Worm (Caenorhabditis elegans) whole organism, young adult: Measurements from ENCODE around the gene C30G4.2.

ENCODE experiments used
- B0019.2 ChIP-seq: fragments of 200-800 bp; sonication (Bioruptor generic); conservative IDR thresholded peaks from 2 replicates; pipeline ENCODE4 v1.3.6; 2022; ENCODE audit warnings: missing genetic modification reagents, missing genetic modification characterization, missing compliant biosample characterization
- F10E7.11 ChIP-seq: sonication (generic microtip); optimal IDR thresholded peaks from 2 replicates; lab custom pipeline; 2017; ENCODE audit warnings: mild to moderate bottlenecking, missing genetic modification characterization, moderate library complexity, missing compliant biosample characterization
- K11D2.4 ChIP-seq: fragments of 200-800 bp; sonication (Bioruptor generic); IDR thresholded peaks from 2 replicates; pipeline ENCODE4 v1.3.6; 2022; ENCODE audit warnings: missing genetic modification reagents, missing genetic modification characterization, missing compliant biosample characterization
- K12H6.12 ChIP-seq: fragments of 200-800 bp; sonication (Bioruptor generic); optimal IDR thresholded peaks from 2 replicates; lab custom pipeline; 2018; ENCODE audit warnings: mild to moderate bottlenecking, missing genetic modification characterization, missing compliant biosample characterization
- Y53G8AR.9 ChIP-seq: fragments of 200-800 bp; sonication (Bioruptor generic); conservative IDR thresholded peaks from 2 replicates; pipeline ENCODE4 v1.3.6; 2022; ENCODE audit warnings: missing genetic modification reagents, missing genetic modification characterization, missing compliant biosample characterization
- Y56A3A.18 ChIP-seq: fragments of 200-800 bp; sonication (Bioruptor generic); IDR thresholded peaks from 2 replicates; pipeline ENCODE4 v1.3.6; 2022; ENCODE audit warnings: missing genetic modification reagents, missing genetic modification characterization, missing compliant biosample characterization
- Y67H2A.10 ChIP-seq: fragments of 200-800 bp; sonication (Bioruptor generic); conservative IDR thresholded peaks from 2 replicates; pipeline ENCODE4 v1.3.6; 2022; ENCODE audit warnings: missing genetic modification reagents, missing genetic modification characterization, missing compliant biosample characterization
- attf-3 ChIP-seq: fragments of 200-800 bp; sonication (Bioruptor generic); conservative IDR thresholded peaks from 2 replicates; pipeline ENCODE4 v1.3.6; 2022; ENCODE audit warnings: missing genetic modification reagents, missing genetic modification characterization, missing compliant biosample characterization
- attf-5 ChIP-seq: fragments of 200-800 bp; sonication (Bioruptor generic); optimal IDR thresholded peaks from 2 replicates; lab custom pipeline; 2018; ENCODE audit warnings: mild to moderate bottlenecking, missing genetic modification characterization, missing compliant biosample characterization
- cebp-1 ChIP-seq, 2 experiments: fragments of 200-800 bp in 1 of 2; sonication (Bioruptor generic) in 1 of 2; sonication (generic microtip) in 1 of 2; IDR thresholded peaks in 1 of 2; optimal IDR thresholded peaks in 1 of 2; 2 replicates each; pipeline versions ENCODE4 v1.3.6 to Lab custom; 2017 to 2022; ENCODE audit warnings: missing compliant biosample characterization in 2 of 2, missing genetic modification characterization in 2 of 2, mild to moderate bottlenecking in 1 of 2, missing genetic modification reagents in 1 of 2, moderate library complexity in 1 of 2
- cebp-2 ChIP-seq: fragments of 200-800 bp; sonication (Bioruptor generic); IDR thresholded peaks from 2 replicates; pipeline ENCODE4 v1.3.6; 2022; ENCODE audit warnings: missing genetic modification characterization, missing compliant biosample characterization
- chd-7 ChIP-seq: sonication (generic microtip); optimal IDR thresholded peaks from 2 replicates; lab custom pipeline; 2016; ENCODE audit warnings: mild to moderate bottlenecking, missing genetic modification characterization, moderate library complexity, missing compliant biosample characterization
- die-1 ChIP-seq: sonication (generic microtip); optimal IDR thresholded peaks from 2 replicates; lab custom pipeline; 2016; ENCODE audit warnings: missing genotype, mild to moderate bottlenecking, missing genetic modification characterization, missing compliant biosample characterization
- dpl-1 ChIP-seq: fragments of 150-350 bp; optimal IDR thresholded peaks from 2 replicates; lab custom pipeline; 2014; ENCODE audit warnings: missing biosample characterization, missing genetic modification reagents, missing genetic modification characterization
- egrh-3 ChIP-seq: fragments of 200-800 bp; sonication (Bioruptor generic); IDR thresholded peaks from 2 replicates; pipeline ENCODE4 v1.3.6; 2022; ENCODE audit warnings: missing genetic modification reagents, missing genetic modification characterization, missing compliant biosample characterization
- ets-4 ChIP-seq: fragments of 200-800 bp; sonication (Bioruptor generic); optimal IDR thresholded peaks from 2 replicates; lab custom pipeline; 2018; ENCODE audit warnings: mild to moderate bottlenecking, missing genetic modification characterization, missing compliant biosample characterization
- hmg-1.2 ChIP-seq: fragments of 200-800 bp; sonication (Bioruptor generic); IDR thresholded peaks from 2 replicates; pipeline ENCODE4 v1.3.6; 2022; ENCODE audit warnings: missing genetic modification reagents, missing genetic modification characterization, missing compliant biosample characterization
- hmg-20 ChIP-seq: fragments of 200-800 bp; sonication (Bioruptor generic); IDR thresholded peaks from 2 replicates; pipeline ENCODE4 v1.3.6; 2022; ENCODE audit warnings: missing genetic modification reagents, missing genetic modification characterization, missing compliant biosample characterization
- let-526 ChIP-seq: fragments of 200-800 bp; sonication (Bioruptor generic); IDR thresholded peaks from 2 replicates; pipeline ENCODE4 v1.3.6; 2022; ENCODE audit warnings: missing genetic modification reagents, missing genetic modification characterization, missing compliant biosample characterization
- let-607 ChIP-seq, 2 experiments: fragments of 200-800 bp in 1 of 2; sonication (Bioruptor generic) in 1 of 2; sonication (generic microtip) in 1 of 2; optimal IDR thresholded peaks; 2 replicates each; lab custom pipeline; 2016 to 2018; ENCODE audit warnings: mild to moderate bottlenecking in 2 of 2, missing compliant biosample characterization in 2 of 2, missing genetic modification characterization in 2 of 2, moderate library complexity in 2 of 2, missing genotype in 1 of 2
- lin-26 ChIP-seq: fragments of 200-800 bp; sonication (Bioruptor generic); IDR thresholded peaks from 2 replicates; pipeline ENCODE4 v1.3.6; 2022; ENCODE audit warnings: missing genetic modification reagents, missing genetic modification characterization, missing compliant biosample characterization
- lin-35 ChIP-seq, 3 experiments: fragments of 150-350 bp in 2 of 3; sonication (generic microtip) in 1 of 3; optimal IDR thresholded peaks; 2 replicates each; lab custom pipeline; 2014 to 2018; ENCODE audit warnings: missing biosample characterization in 3 of 3, missing genetic modification characterization in 3 of 3, missing genetic modification reagents in 3 of 3
- lin-40 ChIP-seq: sonication (generic microtip); optimal IDR thresholded peaks from 2 replicates; lab custom pipeline; 2016; ENCODE audit warnings: missing genetic modification characterization, mild to moderate bottlenecking, missing compliant biosample characterization, missing genotype, missing genetic modification reagents
- lir-1 ChIP-seq: fragments of 200-800 bp; sonication (Bioruptor generic); conservative IDR thresholded peaks from 2 replicates; pipeline ENCODE4 v1.3.6; 2022; ENCODE audit warnings: missing genetic modification reagents, missing genetic modification characterization, missing compliant biosample characterization
- mcd-1 ChIP-seq: fragments of 200-800 bp; sonication (Bioruptor generic); IDR thresholded peaks from 2 replicates; pipeline ENCODE4 v1.3.6; 2022; ENCODE audit warnings: missing genetic modification reagents, missing genetic modification characterization, missing compliant biosample characterization
- nhr-80 ChIP-seq: sonication (generic microtip); optimal IDR thresholded peaks from 2 replicates; lab custom pipeline; 2016; ENCODE audit warnings: missing genetic modification characterization, missing compliant biosample characterization
- nhr-90 ChIP-seq: sonication (generic microtip); optimal IDR thresholded peaks from 2 replicates; lab custom pipeline; 2016; ENCODE audit warnings: missing genotype, mild to moderate bottlenecking, missing genetic modification characterization, missing compliant biosample characterization
- pbrm-1 ChIP-seq: fragments of 200-800 bp; sonication (Bioruptor generic); IDR thresholded peaks from 2 replicates; pipeline ENCODE4 v1.3.6; 2022; ENCODE audit warnings: missing genetic modification reagents, missing genetic modification characterization, missing compliant biosample characterization
- rcor-1 ChIP-seq: fragments of 200-800 bp; sonication (Bioruptor generic); IDR thresholded peaks from 2 replicates; pipeline ENCODE4 v1.3.6; 2022; ENCODE audit warnings: missing genetic modification reagents, missing genetic modification characterization, missing compliant biosample characterization
- repo-1 ChIP-seq: sonication (generic microtip); optimal IDR thresholded peaks from 2 replicates; lab custom pipeline; 2017; ENCODE audit warnings: mild to moderate bottlenecking, missing genetic modification characterization, missing compliant biosample characterization
- rpc-1 ChIP-seq, 2 experiments: fragments of 150-350 bp in 1 of 2; sonication (generic microtip) in 1 of 2; optimal IDR thresholded peaks; 2 replicates each; lab custom pipeline; 2014 to 2018; ENCODE audit warnings: missing biosample characterization in 1 of 2, missing genetic modification characterization in 1 of 2, missing genetic modification reagents in 1 of 2, missing genotype in 1 of 2
- snpc-1.1 ChIP-seq: sonication (generic microtip); optimal IDR thresholded peaks from 2 replicates; lab custom pipeline; 2017; ENCODE audit warnings: missing genetic modification characterization, mild to moderate bottlenecking, missing compliant biosample characterization, antibody characterized with exemption, moderate library complexity, missing genotype, missing genetic modification reagents; ENCODE audit not compliant: insufficient read depth
- snpc-4 ChIP-seq, 5 experiments: fragments of 150-350 bp in 1 of 5; sonication (generic microtip) in 4 of 5; optimal IDR thresholded peaks; 2 replicates each; lab custom pipeline; 2014 to 2018; ENCODE audit warnings: missing genetic modification characterization in 5 of 5, missing biosample characterization in 3 of 5, antibody characterized with exemption in 2 of 5, mild to moderate bottlenecking in 2 of 5, missing compliant biosample characterization in 2 of 5, missing genotype in 2 of 5, moderate library complexity in 2 of 5, missing genetic modification reagents in 1 of 5
- tbp1 ChIP-seq: fragments of 200-800 bp; sonication (Bioruptor generic); optimal IDR thresholded peaks from 2 replicates; lab custom pipeline; 2018; ENCODE audit warnings: mild to moderate bottlenecking, missing genetic modification characterization, missing compliant biosample characterization
- zfh-2 ChIP-seq: fragments of 200-800 bp; sonication (Bioruptor generic); conservative IDR thresholded peaks from 2 replicates; pipeline ENCODE4 v1.3.6; 2022; ENCODE audit warnings: missing genetic modification reagents, missing genetic modification characterization, missing compliant biosample characterization
- ztf-25 ChIP-seq: fragments of 200-800 bp; sonication (Bioruptor generic); IDR thresholded peaks from 2 replicates; pipeline ENCODE4 v1.3.6; 2022; ENCODE audit warnings: missing genetic modification reagents, missing genetic modification characterization, missing compliant biosample characterization
- ztf-3 ChIP-seq: fragments of 200-800 bp; sonication (Bioruptor generic); optimal IDR thresholded peaks from 2 replicates; lab custom pipeline; 2018; ENCODE audit warnings: mild to moderate bottlenecking, missing genetic modification characterization, missing compliant biosample characterization

The C30G4.2 gene

DNA sequence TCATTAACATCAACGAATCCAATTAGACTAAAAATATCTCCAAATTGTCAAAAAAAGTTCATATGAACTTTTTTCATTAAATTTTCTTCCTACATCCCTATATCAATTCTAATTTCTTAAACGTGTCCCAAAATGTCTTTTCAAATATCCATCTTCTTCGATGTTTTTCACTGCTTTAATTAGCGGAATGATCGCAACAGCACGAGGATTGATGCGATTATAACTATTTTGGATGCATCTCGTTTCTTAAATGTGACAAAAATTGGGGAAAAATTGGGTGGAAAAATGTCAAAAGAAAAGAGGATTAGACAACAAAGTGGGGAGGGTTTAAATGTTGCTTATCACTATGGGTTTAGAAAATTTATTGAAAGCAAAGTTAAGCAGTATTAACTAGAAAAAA, 11.2 kb downstream of the C30G4.2 start:
- no peak for TF ChIP-seq Y53G8AR.9 (GFP tag; lab: Robert Waterston, UW)
- no peak for TF ChIP-seq pbrm-1 (GFP tag; lab: Robert Waterston, UW)

DNA sequence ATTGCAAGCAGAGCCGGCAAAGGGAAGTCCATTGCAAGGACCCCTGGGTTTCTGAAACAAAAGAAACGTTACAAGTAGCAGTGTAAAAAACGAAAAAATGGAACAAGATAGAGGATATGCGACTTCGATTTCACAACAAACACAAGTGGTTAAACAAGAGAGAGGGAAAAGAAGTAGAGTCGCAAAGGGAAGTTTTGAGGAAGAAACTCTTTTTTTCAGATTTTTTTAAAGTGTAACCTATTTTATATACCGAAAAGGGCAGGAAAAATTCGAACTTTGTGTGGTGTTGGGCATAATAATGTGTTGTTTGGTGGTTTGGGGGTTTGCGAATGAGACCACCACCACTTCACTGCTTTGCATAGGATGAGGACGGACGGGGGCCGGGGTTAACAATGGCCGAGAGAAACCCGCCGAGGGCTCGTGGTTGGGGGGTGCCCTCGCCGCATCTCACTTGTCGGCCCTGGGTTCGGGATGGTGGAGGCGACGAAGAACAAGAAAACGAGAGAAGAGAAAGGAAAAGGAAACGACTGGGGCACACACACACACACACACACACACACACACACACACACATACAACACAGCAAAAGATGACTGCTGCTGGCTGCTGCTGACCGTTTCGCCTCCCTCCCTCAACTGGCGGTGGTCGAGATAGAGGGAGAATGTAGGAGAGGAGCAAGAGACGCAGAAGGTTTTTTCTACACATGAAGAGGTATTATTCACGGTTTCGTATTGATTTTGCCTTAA, 15.1 kb downstream of the C30G4.2 start, which contains the start of gene ptrn-1:
Gene ptrn-1, minus strand, starts transcription at position 51 of the 746 bp plus-strand sequence.
- TF ChIP-seq lin-35 (GFP tag; optimal IDR thresholded peaks at IDR 0.05; lab: Kevin White, UChicago): peak in 1 of 3 experiments; percentile 33
- peak; percentile 86 for TF ChIP-seq ztf-3 (GFP tag; lab: Kevin White, UChicago)
- peak in 1 of 2 experiments; percentile 59 for TF ChIP-seq let-607 (tag; optimal IDR thresholded peaks at IDR 0.05; lab: Kevin White, UChicago)
- peak; percentile 67 for TF ChIP-seq nhr-80 (tag; lab: Kevin White, UChicago)
- TF ChIP-seq B0019.2 (GFP tag; lab: Robert Waterston, UW): no peak
- no peak for TF ChIP-seq F10E7.11 (tag; lab: Kevin White, UChicago)
- TF ChIP-seq hmg-20 (GFP tag; lab: Robert Waterston, UW): 0 out of 2 replicates have a peak, but pooled peaks have one; percentile 22
- TF ChIP-seq lin-26 (GFP tag; lab: Robert Waterston, UW): peak; percentile 52; the same call in 1 of the 2 replicates
- peak; percentile 65; the same call in 1 of the 2 replicates for TF ChIP-seq hmg-1.2
- no peak for TF ChIP-seq snpc-4 (GFP tag; optimal IDR thresholded peaks at IDR 0.05; lab: Kevin White, UChicago)
- TF ChIP-seq snpc-4 (tag; optimal IDR thresholded peaks at IDR 0.05; lab: Kevin White, UChicago): peak in 2 of 4 experiments; percentile 67 to 70
- TF ChIP-seq Y56A3A.18: no peak
- TF ChIP-seq die-1 (tag; lab: Kevin White, UChicago): no peak
- TF ChIP-seq rcor-1 (GFP tag; lab: Robert Waterston, UW): 0 out of 2 replicates have a peak, but pooled peaks have one; percentile 26
- TF ChIP-seq K11D2.4: peak; percentile 61
- TF ChIP-seq chd-7: peak; percentile 22
- 0 out of 2 replicates have a peak, but pooled peaks have one; percentile 8 for TF ChIP-seq attf-3 (GFP tag; lab: Robert Waterston, UW)
- TF ChIP-seq lin-40 (tag; lab: Kevin White, UChicago): peak; percentile 3
- TF ChIP-seq K12H6.12 (tag; lab: Kevin White, UChicago): peak; percentile 81
- peak; percentile 98 for TF ChIP-seq zfh-2 (GFP tag; lab: Robert Waterston, UW)
- TF ChIP-seq dpl-1: no peak
- no peak for TF ChIP-seq nhr-90 (tag; lab: Kevin White, UChicago)
- TF ChIP-seq cebp-2 (GFP tag; lab: Robert Waterston, UW): 0 out of 2 replicates have a peak, but pooled peaks have one; percentile 35
- TF ChIP-seq rpc-1 (optimal IDR thresholded peaks at IDR 0.05; lab: Kevin White, UChicago): no peak
- no peak for TF ChIP-seq rpc-1 (tag; optimal IDR thresholded peaks at IDR 0.05; lab: Kevin White, UChicago)
- peak; percentile 19 for TF ChIP-seq repo-1 (tag; lab: Kevin White, UChicago)
- TF ChIP-seq mcd-1 (GFP tag; lab: Robert Waterston, UW): no peak
- peak; percentile 33; the same call in 1 of the 2 replicates for TF ChIP-seq Y67H2A.10 (GFP tag; lab: Robert Waterston, UW)
- no peak for TF ChIP-seq snpc-1.1 (tag; lab: Kevin White, UChicago)
- peak; percentile 71 for TF ChIP-seq attf-5 (GFP tag; lab: Kevin White, UChicago)
- TF ChIP-seq tbp1 (GFP tag; lab: Kevin White, UChicago): peak; percentile 34
- TF ChIP-seq ztf-25: 0 out of 2 replicates have a peak, but pooled peaks have one; percentile 30
- TF ChIP-seq egrh-3 (GFP tag; lab: Robert Waterston, UW): peak; percentile 83
- peak; percentile 48 for TF ChIP-seq lir-1 (GFP tag; lab: Robert Waterston, UW)
- peak; percentile 27 for TF ChIP-seq ets-4 (GFP tag; lab: Kevin White, UChicago)
- TF ChIP-seq let-526 (GFP tag; lab: Robert Waterston, UW): no peak
- no peak for TF ChIP-seq cebp-1 (GFP tag; IDR thresholded peaks at IDR 0.05; lab: Robert Waterston, UW)
- TF ChIP-seq cebp-1 (tag; optimal IDR thresholded peaks at IDR 0.05; lab: Kevin White, UChicago): peak; percentile 75
